Worm (Caenorhabditis elegans): ENCODE measurements around the gene R01E6.2.

Gene R01E6.2

ce11 chrX:13598021-13598499, 31.7 kb upstream of the R01E6.2 start, which contains the start of gene bra-1:
Gene bra-1 (plus strand): TSS chrX:13598449.
- TF ChIP-seq ceh-36 (tag; optimal IDR thresholded peaks at IDR 0.05) (peak; percentile 43), tbx-37 (GFP tag; conservative IDR thresholded peaks at IDR 0.05) (0 out of 2 replicates have a peak, but pooled peaks have one; percentile 28), F13C5.2 (tag; optimal IDR thresholded peaks at IDR 0.05) (peak; percentile 77), hmg-4 (GFP tag; optimal IDR thresholded peaks at IDR 0.05) (peak; percentile 36), pes-1 (GFP tag; IDR thresholded peaks at IDR 0.05) (no peak)

DNA sequence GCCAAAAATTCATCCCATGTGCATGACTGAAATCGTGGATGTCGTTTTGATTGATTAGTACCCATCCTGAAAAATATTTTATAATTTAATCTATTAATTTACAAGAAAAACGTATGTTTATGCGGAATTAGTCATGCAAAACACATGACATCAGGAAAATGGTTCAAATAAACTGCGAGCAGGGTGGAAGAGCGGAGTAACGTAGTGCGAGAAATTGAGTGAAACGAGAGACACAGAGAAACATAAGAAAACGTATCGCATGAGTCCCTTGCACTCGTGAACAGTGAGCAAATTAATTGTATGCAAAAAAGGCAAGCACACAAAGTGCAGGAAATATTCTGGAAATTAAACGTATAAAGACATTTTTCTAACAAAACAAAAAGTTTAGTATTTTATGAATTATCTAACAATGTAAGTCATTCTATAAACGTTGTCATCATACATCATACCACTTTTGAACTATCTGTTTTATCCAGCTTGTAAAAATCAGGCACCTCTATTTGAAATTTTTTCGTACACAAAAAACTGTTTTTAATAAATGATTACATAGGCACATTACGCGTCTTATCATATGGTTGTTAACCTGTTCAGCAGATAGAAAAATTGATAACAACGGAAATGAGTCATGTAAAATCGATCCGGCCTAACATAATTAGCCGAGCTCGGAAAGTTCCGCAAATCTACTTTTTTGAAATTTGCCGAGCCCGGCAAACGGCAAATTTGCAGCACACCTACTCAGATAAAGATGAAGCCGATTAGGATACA, 29.8 kb upstream of the R01E6.2 start, which contains the start of gene F54B11.5:
Gene F54B11.5 (minus strand): TSS at position 66 of the 765 bp plus-strand sequence.
- TF ChIP-seq ama-1 (optimal IDR thresholded peaks at IDR 0.05) (no peak), F13C5.2 (tag; optimal IDR thresholded peaks at IDR 0.05) (peak; percentile 36), flt-1 (GFP tag; IDR thresholded peaks at IDR 0.05) (no peak), scrt-1 (GFP tag; IDR thresholded peaks at IDR 0.05) (no peak), tbx-37 (GFP tag; conservative IDR thresholded peaks at IDR 0.05) (no peak)

DNA sequence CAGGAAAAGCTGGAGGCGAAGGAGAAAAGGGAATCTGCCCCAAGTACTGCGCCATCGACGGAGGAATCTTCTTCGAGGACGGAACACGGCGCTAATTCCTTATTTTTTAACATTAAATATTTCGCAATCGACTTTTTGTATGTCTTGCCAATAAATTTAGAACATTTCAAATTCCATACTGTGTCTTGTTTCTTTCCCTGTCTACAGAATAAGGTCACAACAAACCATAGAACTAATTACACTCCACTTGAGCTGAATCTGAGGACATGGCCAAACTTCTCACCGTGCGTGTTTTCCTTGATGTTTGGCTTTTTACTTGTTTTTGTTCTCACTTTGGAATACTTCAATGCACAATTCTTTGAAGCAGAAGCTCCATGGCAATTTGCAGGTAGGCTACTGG, 26.0 kb upstream of the R01E6.2 start, which contains the start of gene F54B11.4:
Gene F54B11.4 (plus strand): TSS at position 301 of the 400 bp plus-strand sequence.
- no peak for TF ChIP-seq flt-1 (GFP tag; IDR thresholded peaks at IDR 0.05)
- no peak for TF ChIP-seq sea-1 (GFP tag; conservative IDR thresholded peaks at IDR 0.05)
- TF ChIP-seq F13C5.2 (tag; optimal IDR thresholded peaks at IDR 0.05) = no peak
- no peak for TF ChIP-seq hmbx-1 (tag; optimal IDR thresholded peaks at IDR 0.05)
- no peak for TF ChIP-seq hnd-1 (tag; optimal IDR thresholded peaks at IDR 0.05)
- no peak for TF ChIP-seq ama-1 (optimal IDR thresholded peaks at IDR 0.05)
- no peak for TF ChIP-seq tbx-11 (GFP tag; IDR thresholded peaks at IDR 0.05)
- no peak for TF ChIP-seq B0310.2 (tag; optimal IDR thresholded peaks at IDR 0.05)
- no peak for TF ChIP-seq ceh-36 (tag; optimal IDR thresholded peaks at IDR 0.05)
- TF ChIP-seq pes-1 (GFP tag; IDR thresholded peaks at IDR 0.05) = no peak
- no peak for TF ChIP-seq ceh-13 (GFP tag; optimal IDR thresholded peaks at IDR 0.05)

DNA sequence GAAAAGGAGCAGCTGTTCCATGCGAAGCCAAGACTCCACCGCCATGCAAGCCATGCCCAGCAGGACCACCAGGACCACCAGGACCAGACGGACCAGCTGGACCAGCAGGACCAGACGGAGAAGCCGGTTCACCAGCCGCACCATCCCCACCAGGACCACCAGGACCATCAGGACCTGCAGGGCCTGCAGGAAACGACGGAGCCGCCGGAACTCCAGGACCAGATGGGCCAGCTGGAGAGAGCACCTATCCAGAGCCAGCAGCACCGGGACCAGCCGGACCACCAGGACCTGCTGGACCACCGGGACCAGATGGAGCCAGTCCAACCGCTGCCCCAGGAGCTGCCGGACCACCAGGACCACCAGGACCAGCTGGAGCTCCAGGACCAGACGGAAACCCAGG, 25.6 kb upstream of the R01E6.2 start:
- TF ChIP-seq tbx-37 (GFP tag; conservative IDR thresholded peaks at IDR 0.05) (no peak), hmbx-1 (tag; optimal IDR thresholded peaks at IDR 0.05) (no peak), aly-1 (tag; optimal IDR thresholded peaks at IDR 0.05) (peak; percentile 49), F13C5.2 (tag; optimal IDR thresholded peaks at IDR 0.05) (no peak), hnd-1 (tag; optimal IDR thresholded peaks at IDR 0.05) (no peak), scrt-1 (GFP tag; IDR thresholded peaks at IDR 0.05) (0 out of 2 replicates have a peak, but pooled peaks have one; percentile 7), ceh-13 (GFP tag; optimal IDR thresholded peaks at IDR 0.05) (no peak), ama-1 (optimal IDR thresholded peaks at IDR 0.05) (no peak), B0310.2 (tag; optimal IDR thresholded peaks at IDR 0.05) (no peak), ets-7 (tag; optimal IDR thresholded peaks at IDR 0.05) (no peak), hmg-4 (GFP tag; optimal IDR thresholded peaks at IDR 0.05) (no peak), flt-1 (GFP tag; IDR thresholded peaks at IDR 0.05) (no peak), tra-4 (tag; optimal IDR thresholded peaks at IDR 0.05) (no peak)

DNA sequence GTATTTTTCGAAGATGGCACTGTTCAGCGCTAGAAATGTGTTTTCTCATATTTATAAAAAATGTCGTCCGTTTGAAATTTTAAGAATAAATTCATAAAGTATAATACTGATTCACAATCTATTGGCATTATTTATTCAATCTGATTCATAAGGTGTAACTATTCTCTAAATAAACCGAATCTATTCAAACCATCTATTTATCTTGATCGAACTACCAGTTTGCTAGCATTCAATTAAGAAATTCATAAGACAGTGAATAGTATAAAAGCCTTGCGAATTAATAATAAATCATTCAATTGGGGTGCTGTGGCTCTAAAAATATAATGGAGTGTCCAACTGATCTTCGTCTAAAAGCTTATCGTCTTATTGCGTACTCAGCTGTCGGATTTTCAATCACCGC, 24.8 kb upstream of the R01E6.2 start, which contains the start of gene col-44:
Gene col-44 (plus strand): TSS at position 301 of the 400 bp plus-strand sequence.
- no peak for TF ChIP-seq ceh-13 (GFP tag; optimal IDR thresholded peaks at IDR 0.05)
- no peak for TF ChIP-seq hmg-4 (GFP tag; optimal IDR thresholded peaks at IDR 0.05)
- no peak for TF ChIP-seq hmbx-1 (tag; optimal IDR thresholded peaks at IDR 0.05)
- TF ChIP-seq flt-1 (GFP tag; IDR thresholded peaks at IDR 0.05) = no peak

- TF ChIP-seq sea-1 (GFP tag; conservative IDR thresholded peaks at IDR 0.05) = no peak
- peak; percentile 5 for TF ChIP-seq aly-1 (tag; optimal IDR thresholded peaks at IDR 0.05)
- no peak for TF ChIP-seq pes-1 (GFP tag; IDR thresholded peaks at IDR 0.05)
- TF ChIP-seq flt-1 (GFP tag; IDR thresholded peaks at IDR 0.05) = no peak
Measured at ce11 chrX:13590688-13591087, 24.4 kb upstream of the R01E6.2 start.

- TF ChIP-seq pes-1 (GFP tag; IDR thresholded peaks at IDR 0.05) (no peak), aly-1 (tag; optimal IDR thresholded peaks at IDR 0.05) (no peak), tra-4 (tag; optimal IDR thresholded peaks at IDR 0.05) (no peak), tbx-37 (GFP tag; conservative IDR thresholded peaks at IDR 0.05) (no peak), hmbx-1 (tag; optimal IDR thresholded peaks at IDR 0.05) (no peak), sea-1 (GFP tag; conservative IDR thresholded peaks at IDR 0.05) (no peak), ceh-13 (GFP tag; optimal IDR thresholded peaks at IDR 0.05) (no peak), ceh-36 (tag; optimal IDR thresholded peaks at IDR 0.05) (no peak), F13C5.2 (tag; optimal IDR thresholded peaks at IDR 0.05) (no peak), ets-7 (tag; optimal IDR thresholded peaks at IDR 0.05) (no peak), hmg-4 (GFP tag; optimal IDR thresholded peaks at IDR 0.05) (no peak)
Measured at ce11 chrX:13589735-13590134, 23.4 kb upstream of the R01E6.2 start, which contains the start of gene col-9. Gene col-9 (plus strand): TSS chrX:13590035.

- TF ChIP-seq hmg-4 (GFP tag; optimal IDR thresholded peaks at IDR 0.05) (peak; percentile 4), pes-1 (GFP tag; IDR thresholded peaks at IDR 0.05) (peak; percentile 63; the same call in 1 of the 2 replicates), ama-1 (optimal IDR thresholded peaks at IDR 0.05) (no peak)
Measured at ce11 chrX:13584725-13585371, 18.5 kb upstream of the R01E6.2 start, which contains the start of gene unc-84. Gene unc-84 (plus strand): TSS chrX:13584775.

Measured in whole organism, early embryonic.